Fruit fly (Drosophila melanogaster) whole organism, pupa: ENCODE data around the gene CG6296.

ENCODE experiments used
- CG10348 ChIP-seq: fragments of 200-800 bp; sonication (Bioruptor generic); IDR thresholded peaks from 2 replicates; pipeline ENCODE4 v1.3.6; 2022; ENCODE audit warnings: missing biosample characterization, missing genetic modification characterization
- CG12605 ChIP-seq: fragments of 200-800 bp; sonication (Bioruptor generic); IDR thresholded peaks from 2 replicates; pipeline ENCODE4 v1.3.6; 2022; ENCODE audit warnings: missing biosample characterization, missing genetic modification characterization
- CG13204 ChIP-seq: fragments of 200-800 bp; sonication (Bioruptor generic); optimal IDR thresholded peaks from 2 replicates; lab custom pipeline; 2018; ENCODE audit warnings: missing biosample characterization, mild to moderate bottlenecking, missing genetic modification characterization, moderate library complexity
- CG14655 ChIP-seq: fragments of 200-800 bp; sonication (Bioruptor generic); optimal IDR thresholded peaks from 3 replicates; lab custom pipeline; 2017; ENCODE audit warnings: mild to moderate bottlenecking, missing biosample characterization, missing genetic modification reagents, missing genetic modification characterization
- CG15710 ChIP-seq: fragments of 200-800 bp; sonication (Bioruptor generic); optimal IDR thresholded peaks from 2 replicates; lab custom pipeline; 2018; ENCODE audit warnings: missing biosample characterization, mild to moderate bottlenecking, missing genetic modification characterization, moderate library complexity
- CG17806 ChIP-seq: fragments of 200-800 bp; sonication (Bioruptor generic); optimal IDR thresholded peaks from 2 replicates; lab custom pipeline; 2018; ENCODE audit warnings: missing biosample characterization, mild to moderate bottlenecking, missing genetic modification characterization, moderate library complexity
- CG32121 ChIP-seq: fragments of 200-800 bp; sonication (Bioruptor generic); IDR thresholded peaks from 2 replicates; pipeline ENCODE4 v1.3.6; 2022; ENCODE audit warnings: missing biosample characterization, missing genetic modification characterization
- CG34367 ChIP-seq: fragments of 200-800 bp; sonication (Bioruptor generic); optimal IDR thresholded peaks from 2 replicates; lab custom pipeline; 2018; ENCODE audit warnings: missing biosample characterization, mild to moderate bottlenecking, missing genetic modification characterization
- CG4496 ChIP-seq: fragments of 200-800 bp; sonication (Bioruptor generic); IDR thresholded peaks from 3 replicates; pipeline ENCODE4 v1.3.6; 2022; ENCODE audit warnings: missing biosample characterization, missing genetic modification characterization
- CG8301 ChIP-seq: fragments of 200-800 bp; sonication (Bioruptor generic); optimal IDR thresholded peaks from 2 replicates; lab custom pipeline; 2018; ENCODE audit warnings: missing biosample characterization, mild to moderate bottlenecking, missing genetic modification characterization
- CG9948 ChIP-seq: fragments of 200-800 bp; sonication (Bioruptor generic); optimal IDR thresholded peaks from 2 replicates; lab custom pipeline; 2018; ENCODE audit warnings: missing biosample characterization, mild to moderate bottlenecking, missing genetic modification characterization, moderate library complexity
- D1 ChIP-seq: fragments of 200-800 bp; sonication (Bioruptor generic); optimal IDR thresholded peaks from 2 replicates; lab custom pipeline; 2018; ENCODE audit warnings: missing biosample characterization, mild to moderate bottlenecking, missing genetic modification characterization, moderate library complexity
- EcR ChIP-seq: fragments of 200-800 bp; sonication (Bioruptor generic); optimal IDR thresholded peaks from 3 replicates; lab custom pipeline; 2019; ENCODE audit warnings: missing biosample characterization, missing genetic modification characterization, mild to moderate bottlenecking, moderate library complexity, missing genetic modification reagents
- Ets98B ChIP-seq: fragments of 200-800 bp; sonication (Bioruptor generic); IDR thresholded peaks from 2 replicates; pipeline ENCODE4 v1.3.6; 2022; ENCODE audit warnings: missing biosample characterization, missing genetic modification characterization
- Pif1A ChIP-seq: fragments of 200-800 bp; sonication (Bioruptor generic); optimal IDR thresholded peaks from 3 replicates; lab custom pipeline; 2016; ENCODE audit warnings: missing biosample characterization, missing genetic modification characterization
- Pif1B ChIP-seq: fragments of 200-800 bp; sonication (Bioruptor generic); optimal IDR thresholded peaks from 3 replicates; lab custom pipeline; 2016; ENCODE audit warnings: missing biosample characterization, missing genetic modification characterization
- Snoo ChIP-seq: fragments of 200-800 bp; sonication (Bioruptor generic); optimal IDR thresholded peaks from 3 replicates; lab custom pipeline; 2017; ENCODE audit warnings: missing biosample characterization, mild to moderate bottlenecking, missing genetic modification characterization, inconsistent platforms
- fd96Ca ChIP-seq: fragments of 200-800 bp; sonication (Bioruptor generic); IDR thresholded peaks from 3 replicates; pipeline ENCODE4 v1.3.6; 2022; ENCODE audit warnings: missing biosample characterization, missing genetic modification characterization
- gl ChIP-seq: fragments of 200-800 bp; sonication (Bioruptor generic); optimal IDR thresholded peaks from 2 replicates; lab custom pipeline; 2018; ENCODE audit warnings: missing biosample characterization, mild to moderate bottlenecking, missing genetic modification characterization
- rn ChIP-seq: fragments of 200-800 bp; sonication (Bioruptor generic); IDR thresholded peaks from 2 replicates; pipeline ENCODE4 v1.3.6; 2022; ENCODE audit warnings: missing biosample characterization, missing genetic modification characterization

The CG6296 gene

dm6 chr3R:26987455-26987854 is 17.8 kb downstream of the CG6296 start:
- TF ChIP-seq CG10348 (GFP tag; lab: Robert Waterston, UW) (no peak), Ets98B (GFP tag; lab: Robert Waterston, UW) (no peak), CG13204 (GFP tag; lab: Kevin White, UChicago) (no peak), CG8301 (tag; lab: Kevin White, UChicago) (no peak), EcR (no peak), D1 (tag; lab: Kevin White, UChicago) (no peak), Snoo (tag; lab: Kevin White, UChicago) (no peak)

DNA sequence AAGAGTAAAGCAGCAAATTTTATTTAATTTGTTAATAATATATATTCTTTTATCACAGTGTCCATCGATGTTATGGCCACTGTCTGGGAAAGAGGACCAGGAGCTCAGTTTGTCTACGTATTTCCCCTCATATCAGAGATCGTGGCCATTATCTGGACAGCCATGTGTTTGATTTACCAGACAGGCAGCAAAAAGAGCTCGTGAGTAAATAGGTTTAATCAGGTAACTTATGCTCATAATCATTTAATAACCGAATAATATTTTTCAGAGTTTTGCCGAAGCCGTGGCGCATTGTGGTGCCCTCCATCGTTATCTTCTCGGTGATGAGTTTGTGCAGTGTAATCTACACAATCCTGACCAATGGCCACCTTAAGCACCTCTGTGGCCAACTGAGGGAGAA is 20.8 kb downstream of the CG6296 start:
- no peak for TF ChIP-seq CG10348 (GFP tag; lab: Robert Waterston, UW)
- TF ChIP-seq CG4496 (GFP tag; lab: Robert Waterston, UW): no peak
- no peak for TF ChIP-seq Snoo (tag; lab: Kevin White, UChicago)
- TF ChIP-seq CG17806 (tag; lab: Kevin White, UChicago): no peak
- TF ChIP-seq CG34367 (tag; lab: Kevin White, UChicago): no peak
- TF ChIP-seq rn: no peak
- TF ChIP-seq Pif1A: no peak
- no peak for TF ChIP-seq EcR
- TF ChIP-seq CG8301 (tag; lab: Kevin White, UChicago): no peak
- TF ChIP-seq, all 21 proteins: peak for 0

dm6 chr3R:26982106-26982505 is 23.2 kb downstream of the CG6296 start:
- TF ChIP-seq CG17806 (tag; lab: Kevin White, UChicago) (no peak), CG12605 (GFP tag; lab: Robert Waterston, UW) (no peak), CG34367 (tag; lab: Kevin White, UChicago) (no peak), fd96Ca (GFP tag; lab: Robert Waterston, UW) (no peak), CG14655 (no peak), CG4496 (GFP tag; lab: Robert Waterston, UW) (no peak), CG13204 (GFP tag; lab: Kevin White, UChicago) (no peak), CG15710 (tag; lab: Kevin White, UChicago) (no peak), CG8301 (tag; lab: Kevin White, UChicago) (no peak), Snoo (tag; lab: Kevin White, UChicago) (no peak), Ets98B (GFP tag; lab: Robert Waterston, UW) (no peak)

dm6 chr3R:26980282-26980691 is 25.0 kb downstream of the CG6296 start:
- no peak for TF ChIP-seq CG15710 (tag; lab: Kevin White, UChicago)
- peak; percentile 30; the same call in 1 of the 2 replicates for TF ChIP-seq Ets98B (GFP tag; lab: Robert Waterston, UW)
- no peak for TF ChIP-seq CG10348 (GFP tag; lab: Robert Waterston, UW)
- peak; percentile 65 for TF ChIP-seq EcR
- no peak for TF ChIP-seq CG34367 (tag; lab: Kevin White, UChicago)
- 0 out of 2 replicates have a peak, but pooled peaks have one; percentile 17 for TF ChIP-seq CG32121 (GFP tag; lab: Robert Waterston, UW)
- peak; percentile 59 for TF ChIP-seq CG12605 (GFP tag; lab: Robert Waterston, UW)

dm6 chr3R:26978241-26978640 is 27.0 kb downstream of the CG6296 start, which contains the start of the genes CG14253 and CG46313:
Gene CG14253, plus strand, starts transcription at chr3R:26978541.
Gene CG46313, plus strand, starts transcription at chr3R:26978541.
- TF ChIP-seq gl (no peak), CG4496 (GFP tag; lab: Robert Waterston, UW) (no peak), CG17806 (tag; lab: Kevin White, UChicago) (no peak), Pif1B (GFP tag; lab: Kevin White, UChicago) (no peak), CG34367 (tag; lab: Kevin White, UChicago) (no peak), rn (no peak)

DNA sequence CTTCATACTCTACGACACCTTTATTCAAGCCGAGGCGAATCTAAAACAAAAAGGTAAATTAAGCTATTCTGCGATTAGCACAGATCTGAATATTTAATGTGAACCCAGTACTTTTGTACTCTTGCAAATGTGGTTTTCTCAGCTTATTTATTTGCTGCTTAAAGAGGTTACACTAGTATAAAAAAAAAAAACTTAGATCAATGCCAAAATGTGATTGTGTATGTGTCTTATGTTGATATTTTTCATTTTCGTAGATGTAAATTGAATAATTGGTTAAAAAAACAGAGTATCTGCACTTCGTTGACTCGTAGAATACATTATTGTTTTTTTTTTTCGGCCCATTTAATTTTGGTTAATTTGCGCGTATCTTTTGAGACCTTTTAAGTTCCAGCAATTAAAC is 35.5 kb downstream of the CG6296 start:
- no peak for TF ChIP-seq CG4496 (GFP tag; lab: Robert Waterston, UW)
- no peak for TF ChIP-seq CG10348 (GFP tag; lab: Robert Waterston, UW)
- no peak for TF ChIP-seq fd96Ca (GFP tag; lab: Robert Waterston, UW)
- TF ChIP-seq Snoo (tag; lab: Kevin White, UChicago): no peak

DNA sequence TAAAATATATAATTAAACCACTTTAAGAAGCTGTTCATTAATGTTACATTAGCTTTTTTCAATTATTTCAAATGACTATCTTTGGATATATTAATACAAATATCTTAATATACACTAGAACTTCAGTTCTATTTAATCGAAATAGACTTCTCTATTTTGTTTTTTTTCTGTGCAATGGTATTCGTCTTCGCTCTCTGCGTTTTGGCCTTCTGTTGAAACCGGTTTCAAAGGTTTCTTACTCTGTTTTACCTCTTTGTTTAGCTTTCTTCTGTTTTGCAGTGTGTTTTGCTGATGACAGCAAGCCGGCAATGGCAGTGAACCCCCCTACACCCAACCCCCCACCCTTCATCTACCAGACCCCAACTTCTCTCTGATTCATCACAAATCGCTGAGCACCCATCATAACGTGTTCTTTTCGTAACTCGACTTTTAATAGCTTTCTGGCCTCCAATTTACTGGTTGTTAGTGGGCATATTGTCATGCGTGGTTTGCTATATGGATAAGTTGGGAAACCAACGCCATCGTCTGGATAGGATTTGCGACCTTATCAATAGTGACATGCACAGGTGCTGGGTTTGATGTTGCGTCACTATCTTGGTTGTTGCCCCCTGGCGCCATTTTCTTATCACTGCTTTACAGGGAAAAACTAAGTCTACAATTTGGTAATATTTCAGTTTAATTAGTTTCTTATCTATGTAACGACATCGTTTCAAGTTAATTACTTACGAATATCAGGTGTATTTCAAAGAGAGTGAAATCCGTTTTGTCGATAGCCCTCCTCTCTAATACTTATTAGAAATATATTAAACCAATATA is 36.2 kb downstream of the CG6296 start:
- TF ChIP-seq CG8301 (tag; lab: Kevin White, UChicago): no peak
- TF ChIP-seq CG4496 (GFP tag; lab: Robert Waterston, UW): 0 out of 3 replicates have a peak, but pooled peaks have one; percentile 40
- peak; percentile 51 for TF ChIP-seq CG9948 (tag; lab: Kevin White, UChicago)
- TF ChIP-seq fd96Ca (GFP tag; lab: Robert Waterston, UW): peak; percentile 64; the same call in 1 of the 3 replicates
- TF ChIP-seq CG10348 (GFP tag; lab: Robert Waterston, UW): no peak
- no peak for TF ChIP-seq CG12605 (GFP tag; lab: Robert Waterston, UW)
- TF ChIP-seq EcR: peak; percentile 92
- peak; percentile 38 for TF ChIP-seq CG15710 (tag; lab: Kevin White, UChicago)
- no peak for TF ChIP-seq CG14655
- TF ChIP-seq Pif1A: no peak
- no peak for TF ChIP-seq CG32121 (GFP tag; lab: Robert Waterston, UW)
- peak; percentile 21 for TF ChIP-seq gl
- TF ChIP-seq CG34367 (tag; lab: Kevin White, UChicago): peak; percentile 0
